Worm (Caenorhabditis elegans) whole organism, L4/young adult: ENCODE results near the gene F40A3.4.

Source experiments
- W03F9.2 ChIP-seq: fragments of 150-350 bp; optimal IDR thresholded peaks from 2 replicates; lab custom pipeline; 2014; ENCODE audit warnings: missing biosample characterization, missing genetic modification characterization
- dao-5 ChIP-seq: sonication (generic microtip); optimal IDR thresholded peaks from 2 replicates; lab custom pipeline; 2016; ENCODE audit warnings: missing genotype, missing genetic modification characterization, moderate library complexity, missing compliant biosample characterization
- him-1 ChIP-seq: sonication (generic microtip); optimal IDR thresholded peaks from 2 replicates; lab custom pipeline; 2016; ENCODE audit warnings: missing genotype, missing genetic modification reagents, missing genetic modification characterization, missing compliant biosample characterization

- TF ChIP-seq dao-5 (no peak), W03F9.2 (peak; percentile 59), him-1 (tag; lab: Kevin White, UChicago) (no peak)
Observed at ce11 chrV:7853900-7854299, 21.7 kb upstream of the F40A3.4 start.
